Worm (Caenorhabditis elegans): Measurements from ENCODE around the gene K09D9.3.
A peak's percentile ranks its signal among the peaks of the same experiment; 100 is the strongest.

K09D9.3 gene

DNA sequence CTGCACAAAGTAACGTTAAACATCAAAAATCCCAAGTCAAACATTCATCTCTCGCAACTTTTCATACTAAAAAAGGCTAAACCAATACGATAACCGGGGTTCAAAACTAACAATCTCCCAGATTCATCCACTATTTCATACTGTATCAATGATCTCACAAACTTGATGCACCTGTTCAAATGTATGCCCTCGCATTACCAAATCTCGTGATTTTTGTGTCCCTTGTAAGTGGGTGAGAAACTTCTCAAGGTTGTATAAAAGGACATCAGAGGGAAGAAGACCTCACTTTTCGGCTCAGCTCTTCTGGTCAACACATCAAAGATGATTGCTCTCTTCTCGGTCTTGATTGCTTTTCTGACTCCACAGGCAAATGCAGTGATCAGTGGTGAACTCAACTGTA, 24.3 kb downstream of the K09D9.3 start, which contains the start of gene phat-3:
phat-3 (plus strand) TSS at position 301 of the 400 bp plus-strand sequence.
- TF ChIP-seq isw-1 (GFP tag; IDR thresholded peaks at IDR 0.05) (no peak), mab-9 (GFP tag; IDR thresholded peaks at IDR 0.05) (no peak)

DNA sequence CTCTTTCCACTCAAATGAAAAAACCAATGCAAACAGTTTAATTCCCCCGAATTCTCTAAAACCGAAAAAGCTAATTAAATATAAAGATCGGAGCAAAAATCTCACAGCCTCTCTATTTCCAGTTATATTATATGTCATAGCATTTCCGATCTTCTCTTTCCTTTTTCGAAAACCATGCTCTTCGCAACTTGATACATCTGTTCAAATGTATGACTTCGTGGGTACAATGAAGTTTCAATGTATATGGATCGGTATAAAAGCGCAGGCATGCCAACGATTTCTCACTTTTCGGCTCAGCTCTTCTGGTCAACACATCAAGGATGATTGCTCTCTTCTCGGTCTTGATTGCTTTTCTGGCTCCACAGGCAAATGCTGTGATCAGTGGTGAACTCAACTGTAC, 26.8 kb downstream of the K09D9.3 start, which contains the start of gene phat-7:
phat-7 (plus strand) TSS at position 301 of the 400 bp plus-strand sequence.
- TF ChIP-seq ets-5 (GFP tag; IDR thresholded peaks at IDR 0.05), result no peak
- no peak for TF ChIP-seq lin-13 (GFP tag; optimal IDR thresholded peaks at IDR 0.05)
- no peak for TF ChIP-seq lin-15B (tag; optimal IDR thresholded peaks at IDR 0.05)
- TF ChIP-seq lin-14 (GFP tag; optimal IDR thresholded peaks at IDR 0.05), result no peak
- TF ChIP-seq unc-130 (tag; optimal IDR thresholded peaks at IDR 0.05), result no peak
- no peak for TF ChIP-seq ces-1 (GFP tag; optimal IDR thresholded peaks at IDR 0.05)
- TF ChIP-seq dpl-1 (GFP tag; optimal IDR thresholded peaks at IDR 0.05), result no peak
- no peak for TF ChIP-seq nhr-90 (tag; optimal IDR thresholded peaks at IDR 0.05; ENCODE audit: poor library complexity)
- no peak for TF ChIP-seq mef-2 (tag; optimal IDR thresholded peaks at IDR 0.05)
- no peak for TF ChIP-seq sptf-1 (tag; optimal IDR thresholded peaks at IDR 0.05)
- no peak for TF ChIP-seq F16B12.6 (tag; optimal IDR thresholded peaks at IDR 0.05)
- TF ChIP-seq efl-1 (optimal IDR thresholded peaks at IDR 0.05), result no peak
- TF ChIP-seq efl-1 (GFP tag; optimal IDR thresholded peaks at IDR 0.05 in 1 of 2), result no peak
- no peak for TF ChIP-seq fkh-8 (tag; optimal IDR thresholded peaks at IDR 0.05)
- no peak for TF ChIP-seq C34B4.2 (tag; optimal IDR thresholded peaks at IDR 0.05)
- no peak for TF ChIP-seq xbp-1 (tag; optimal IDR thresholded peaks at IDR 0.05)

DNA sequence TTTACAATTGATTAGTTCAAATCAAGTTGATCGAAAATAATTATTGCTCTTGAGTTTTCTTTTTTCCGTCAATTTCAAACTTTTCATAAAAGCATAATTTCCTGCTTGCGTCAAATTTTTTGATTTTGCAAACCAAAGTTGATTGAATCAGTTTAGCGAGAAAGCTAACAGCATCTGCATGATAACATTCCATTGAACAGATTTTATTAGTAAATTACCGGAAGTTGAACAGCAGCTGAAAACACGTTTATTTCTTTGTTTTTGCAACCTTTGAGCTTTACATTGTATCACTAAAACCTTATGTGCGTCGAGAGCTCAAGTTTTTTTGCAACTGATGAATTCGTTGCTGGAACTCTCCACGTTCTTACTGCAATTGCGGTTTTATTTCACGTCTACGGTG, 28.3 kb downstream of the K09D9.3 start, which contains the start of gene srh-169:
srh-169 (plus strand) TSS at position 301 of the 400 bp plus-strand sequence.
- TF ChIP-seq ets-5 (GFP tag; IDR thresholded peaks at IDR 0.05), result no peak
- no peak for TF ChIP-seq efl-1 (optimal IDR thresholded peaks at IDR 0.05)
- TF ChIP-seq efl-1 (GFP tag; optimal IDR thresholded peaks at IDR 0.05 in 1 of 2), result peak in 1 of 2 experiments; percentile 24

- TF ChIP-seq efl-1 (optimal IDR thresholded peaks at IDR 0.05) (no peak), efl-1 (GFP tag; optimal IDR thresholded peaks at IDR 0.05 in 1 of 2) (peak in 1 of 2 experiments; percentile 62), nhr-85 (tag) (no peak)
Measured at ce11 chrV:4055025-4055424, 35.7 kb downstream of the K09D9.3 start, which contains the start of gene djr-1.2. Gene djr-1.2, minus strand, starts transcription at chrV:4055125.

DNA sequence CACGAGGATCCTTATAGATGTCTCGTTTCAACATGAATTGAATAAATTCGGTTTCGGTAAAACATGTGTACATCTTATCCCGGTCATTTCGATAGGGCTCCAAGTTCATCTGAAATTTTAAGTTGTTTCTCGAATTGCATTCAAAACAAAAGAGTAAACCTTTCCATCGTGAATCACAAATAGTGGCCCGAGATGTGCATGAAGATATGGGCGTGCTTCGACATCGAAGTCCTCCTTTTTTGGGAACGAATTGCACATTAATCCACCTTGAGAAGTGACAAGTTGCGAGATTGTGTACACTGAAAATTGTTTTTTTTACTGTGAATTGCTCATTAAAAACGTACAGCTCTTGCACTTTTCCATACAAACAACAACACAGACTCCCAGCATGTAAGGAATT, 36.9 kb downstream of the K09D9.3 start:
- TF ChIP-seq dsc-1 (tag; optimal IDR thresholded peaks at IDR 0.05) (no peak), hlh-17 (GFP tag; optimal IDR thresholded peaks at IDR 0.05; ENCODE audit: borderline replicate concordance) (no peak), nhr-47 (tag; optimal IDR thresholded peaks at IDR 0.05) (no peak), nhr-11 (tag; optimal IDR thresholded peaks at IDR 0.05) (no peak)

DNA sequence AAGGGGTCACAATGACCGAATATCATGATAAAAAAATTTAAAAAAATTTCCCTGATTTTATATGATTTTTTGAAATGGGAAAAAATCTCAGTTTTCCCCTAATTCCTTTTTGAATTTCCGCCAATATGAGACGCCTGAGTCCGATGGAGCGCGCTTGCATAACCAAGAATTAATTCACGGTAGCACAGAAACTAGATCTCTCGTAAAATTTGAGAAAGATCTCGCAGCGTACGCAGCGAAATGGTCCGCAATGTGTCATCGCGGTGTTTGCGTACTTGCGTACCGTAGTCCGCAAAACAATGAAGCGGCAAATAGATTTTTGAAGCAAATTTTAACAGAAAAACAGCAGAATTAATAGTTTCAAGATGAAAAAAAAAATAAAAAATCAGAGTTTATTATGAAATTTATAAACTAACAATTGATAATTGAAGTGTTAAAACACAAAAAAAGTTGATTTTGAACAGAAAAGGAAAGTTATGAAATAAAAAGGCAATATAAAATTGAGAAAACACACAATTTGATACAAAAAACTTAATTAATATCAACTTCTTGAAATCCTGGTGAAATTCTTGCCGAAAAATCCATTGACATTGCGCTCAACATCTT, 44.4 kb downstream of the K09D9.3 start:
- TF ChIP-seq ceh-88 (GFP tag; IDR thresholded peaks at IDR 0.05), result peak; percentile 84
- TF ChIP-seq nhr-19 (GFP tag; conservative IDR thresholded peaks at IDR 0.05), result peak; percentile 93
- peak; percentile 58 for TF ChIP-seq rnt-1 (tag; optimal IDR thresholded peaks at IDR 0.05)
- TF ChIP-seq fkh-8 (tag; optimal IDR thresholded peaks at IDR 0.05), result peak; percentile 19
- TF ChIP-seq lsy-2 (tag; optimal IDR thresholded peaks at IDR 0.05), result peak; percentile 81 to 93
- TF ChIP-seq nhr-20 (tag; optimal IDR thresholded peaks at IDR 0.05), result peak; percentile 48
- peak; percentile 45 for TF ChIP-seq xbp-1 (tag; optimal IDR thresholded peaks at IDR 0.05)
- TF ChIP-seq dsc-1 (tag; optimal IDR thresholded peaks at IDR 0.05), result peak; percentile 38
- TF ChIP-seq grh-1 (GFP tag; IDR thresholded peaks at IDR 0.05), result peak; percentile 86
- TF ChIP-seq nhr-47 (tag; optimal IDR thresholded peaks at IDR 0.05), result peak; percentile 73
- peak; percentile 88 for TF ChIP-seq isw-1 (GFP tag; IDR thresholded peaks at IDR 0.05)
- TF ChIP-seq lin-35 (GFP tag; optimal IDR thresholded peaks at IDR 0.05), result peak; percentile 48 to 70
- TF ChIP-seq F16B12.6 (tag; optimal IDR thresholded peaks at IDR 0.05), result peak; percentile 49
- peak; percentile 34 for TF ChIP-seq unc-86 (tag; optimal IDR thresholded peaks at IDR 0.05)
- peak; percentile 65 for TF ChIP-seq nhr-85 (tag)
- peak; percentile 62 to 75 for TF ChIP-seq efl-1 (optimal IDR thresholded peaks at IDR 0.05)
- TF ChIP-seq efl-1 (GFP tag; optimal IDR thresholded peaks at IDR 0.05 in 1 of 2), result peak; percentile 69 to 96
- peak; percentile 37 for TF ChIP-seq swsn-7 (tag; optimal IDR thresholded peaks at IDR 0.05)
- TF ChIP-seq dpl-1 (GFP tag; optimal IDR thresholded peaks at IDR 0.05), result peak; percentile 42 to 67 (median 48)
- peak; percentile 89 for TF ChIP-seq unc-98 (GFP tag; IDR thresholded peaks at IDR 0.05)
- peak; percentile 84 for TF ChIP-seq mab-9 (GFP tag; IDR thresholded peaks at IDR 0.05)

Data from whole organism, L1 larva.